Worm (Caenorhabditis elegans) whole organism, L2 larva: ENCODE data around the gene Y53F4B.12.

Experiments used
- C34F6.9 ChIP-seq: fragments of 150-350 bp; optimal IDR thresholded peaks from 2 replicates; lab custom pipeline; 2014; ENCODE audit warnings: missing biosample characterization, missing genetic modification characterization
- F13H6.1 ChIP-seq: sonication (generic microtip); optimal IDR thresholded peaks from 2 replicates; lab custom pipeline; 2016; ENCODE audit warnings: missing genetic modification characterization, missing compliant biosample characterization
- R02D3.7 ChIP-seq: fragments of 150-350 bp; optimal IDR thresholded peaks from 2 replicates; lab custom pipeline; 2014; ENCODE audit warnings: missing biosample characterization, missing genetic modification characterization
- Y55F3AM.14 ChIP-seq: fragments of 200-800 bp; sonication (Bioruptor generic); optimal IDR thresholded peaks from 2 replicates; lab custom pipeline; 2018; ENCODE audit warnings: mild to moderate bottlenecking, missing genetic modification characterization, missing compliant biosample characterization
- ZK546.5 ChIP-seq: sonication (generic microtip); optimal IDR thresholded peaks from 2 replicates; lab custom pipeline; 2017; ENCODE audit warnings: missing biosample characterization, missing genetic modification characterization
- alr-1 ChIP-seq: fragments of 150-350 bp; optimal IDR thresholded peaks from 2 replicates; lab custom pipeline; 2014; ENCODE audit warnings: missing biosample characterization, missing genetic modification characterization
- aly-2 ChIP-seq: fragments of 150-350 bp; optimal IDR thresholded peaks from 2 replicates; lab custom pipeline; 2014; ENCODE audit warnings: missing biosample characterization, missing genetic modification characterization
- ama-1 ChIP-seq: fragments of 150-350 bp; optimal IDR thresholded peaks from 2 replicates; lab custom pipeline; 2018; ENCODE audit warnings: inconsistent platforms
- blmp-1 ChIP-seq: sonication (generic microtip); optimal IDR thresholded peaks from 2 replicates; lab custom pipeline; 2017; ENCODE audit warnings: missing genetic modification characterization, mild to moderate bottlenecking, missing compliant biosample characterization, antibody characterized with exemption, moderate library complexity; ENCODE audit not compliant: insufficient read depth
- ceh-16 ChIP-seq: fragments of 150-350 bp; optimal IDR thresholded peaks from 2 replicates; lab custom pipeline; 2014; ENCODE audit warnings: missing biosample characterization, missing genetic modification characterization
- ceh-82 ChIP-seq: fragments of 150-350 bp; optimal IDR thresholded peaks from 2 replicates; lab custom pipeline; 2014; ENCODE audit warnings: missing biosample characterization, missing genetic modification characterization
- crh-2 ChIP-seq: sonication (generic microtip); optimal IDR thresholded peaks from 2 replicates; lab custom pipeline; 2017; ENCODE audit warnings: missing biosample characterization, missing genetic modification characterization
- dmd-4 ChIP-seq: sonication (generic microtip); optimal IDR thresholded peaks from 2 replicates; lab custom pipeline; 2017; ENCODE audit warnings: missing biosample characterization, missing genetic modification characterization
- egl-27 ChIP-seq: sonication (generic microtip); optimal IDR thresholded peaks from 3 replicates; lab custom pipeline; 2017; ENCODE audit warnings: missing biosample characterization, missing genetic modification reagents, missing genetic modification characterization
- elt-1 ChIP-seq: fragments of 150-350 bp; optimal IDR thresholded peaks from 2 replicates; lab custom pipeline; 2014; ENCODE audit warnings: missing biosample characterization, missing genetic modification characterization
- elt-3 ChIP-seq: sonication (generic microtip); optimal IDR thresholded peaks from 2 replicates; lab custom pipeline; 2017; ENCODE audit warnings: missing biosample characterization, missing genetic modification characterization
- fos-1 ChIP-seq: fragments of 150-350 bp; optimal IDR thresholded peaks from 2 replicates; lab custom pipeline; 2014; ENCODE audit warnings: missing biosample characterization, missing genetic modification characterization
- gmeb-1 ChIP-seq: fragments of 150-350 bp; optimal IDR thresholded peaks from 2 replicates; lab custom pipeline; 2014; ENCODE audit warnings: missing biosample characterization, missing genetic modification characterization
- lin-11 ChIP-seq: fragments of 150-350 bp; sonication (generic microtip); optimal IDR thresholded peaks from 2 replicates; lab custom pipeline; 2014; ENCODE audit warnings: missing biosample characterization, missing genetic modification characterization, inconsistent platforms, mixed read lengths
- lin-13 ChIP-seq: fragments of 150-350 bp; optimal IDR thresholded peaks from 2 replicates; lab custom pipeline; 2014; ENCODE audit warnings: missing biosample characterization, missing genetic modification reagents, missing genetic modification characterization
- lin-39 ChIP-seq: fragments of 150-350 bp; optimal IDR thresholded peaks from 2 replicates; lab custom pipeline; 2014; ENCODE audit warnings: missing biosample characterization, missing genetic modification reagents, missing genetic modification characterization
- lsy-2 ChIP-seq, 2 experiments: fragments of 150-350 bp in 1 of 2; sonication (generic microtip) in 1 of 2; optimal IDR thresholded peaks; 2 replicates each; lab custom pipeline; 2014 to 2017; ENCODE audit warnings: missing biosample characterization in 2 of 2, missing genetic modification characterization in 2 of 2
- mab-5 ChIP-seq: fragments of 150-350 bp; optimal IDR thresholded peaks from 2 replicates; lab custom pipeline; 2014; ENCODE audit warnings: missing biosample characterization, missing genetic modification characterization
- mbf-1 ChIP-seq: sonication (generic microtip); optimal IDR thresholded peaks from 2 replicates; lab custom pipeline; 2017; ENCODE audit warnings: missing biosample characterization, missing genetic modification characterization
- mdl-1 ChIP-seq, 2 experiments: fragments of 150-350 bp in 1 of 2; sonication (generic microtip) in 1 of 2; optimal IDR thresholded peaks; 2 replicates each; lab custom pipeline; 2017; ENCODE audit warnings: missing biosample characterization in 2 of 2, missing genetic modification characterization in 2 of 2
- nhr-10 ChIP-seq: sonication (generic microtip); optimal IDR thresholded peaks from 2 replicates; lab custom pipeline; 2017; ENCODE audit warnings: missing biosample characterization, missing genetic modification characterization
- nhr-11 ChIP-seq: fragments of 150-350 bp; optimal IDR thresholded peaks from 2 replicates; lab custom pipeline; 2014; ENCODE audit warnings: missing biosample characterization, missing genetic modification characterization
- nhr-12 ChIP-seq: fragments of 150-350 bp; optimal IDR thresholded peaks from 2 replicates; lab custom pipeline; 2014; ENCODE audit warnings: missing biosample characterization, missing genetic modification characterization
- nhr-129 ChIP-seq: fragments of 150-350 bp; optimal IDR thresholded peaks from 2 replicates; lab custom pipeline; 2014; ENCODE audit warnings: missing biosample characterization, missing genetic modification characterization
- nhr-21 ChIP-seq: fragments of 150-350 bp; optimal IDR thresholded peaks from 2 replicates; lab custom pipeline; 2014; ENCODE audit warnings: missing biosample characterization, missing genetic modification characterization
- nhr-23 ChIP-seq: fragments of 150-350 bp; optimal IDR thresholded peaks from 2 replicates; lab custom pipeline; 2014; ENCODE audit warnings: missing biosample characterization, missing genetic modification reagents, missing genetic modification characterization
- nhr-237 ChIP-seq: fragments of 150-350 bp; optimal IDR thresholded peaks from 2 replicates; lab custom pipeline; 2014; ENCODE audit warnings: missing biosample characterization, missing genetic modification characterization
- nhr-25 ChIP-seq: fragments of 150-350 bp; sonication (generic microtip); optimal IDR thresholded peaks from 3 replicates; lab custom pipeline; 2014; ENCODE audit warnings: missing biosample characterization, missing genetic modification characterization
- nhr-6 ChIP-seq: fragments of 150-350 bp; optimal IDR thresholded peaks from 2 replicates; lab custom pipeline; 2014; ENCODE audit warnings: missing biosample characterization, missing genetic modification characterization
- nhr-77 ChIP-seq: fragments of 150-350 bp; optimal IDR thresholded peaks from 2 replicates; lab custom pipeline; 2014; ENCODE audit warnings: missing biosample characterization, missing genetic modification characterization
- peb-1 ChIP-seq: fragments of 150-350 bp; optimal IDR thresholded peaks from 2 replicates; lab custom pipeline; 2014; ENCODE audit warnings: missing biosample characterization, missing genetic modification characterization
- sem-4 ChIP-seq: fragments of 150-350 bp; optimal IDR thresholded peaks from 2 replicates; lab custom pipeline; 2014; ENCODE audit warnings: missing biosample characterization, missing genetic modification reagents, missing genetic modification characterization
- skn-1 ChIP-seq: sonication (generic microtip); optimal IDR thresholded peaks from 2 replicates; lab custom pipeline; 2017; ENCODE audit warnings: missing biosample characterization, missing genetic modification characterization
- sma-3 ChIP-seq: sonication (generic microtip); optimal IDR thresholded peaks from 2 replicates; lab custom pipeline; 2016; ENCODE audit warnings: missing genetic modification reagents, missing genetic modification characterization, missing compliant biosample characterization
- sma-9 ChIP-seq, 2 experiments: fragments of 150-350 bp in 1 of 2; sonication (generic microtip) in 1 of 2; optimal IDR thresholded peaks; 2 replicates each; lab custom pipeline; 2014 to 2016; ENCODE audit warnings: missing genetic modification characterization in 2 of 2, mild to moderate bottlenecking in 1 of 2, missing biosample characterization in 1 of 2, missing compliant biosample characterization in 1 of 2, missing genetic modification reagents in 1 of 2, moderate library complexity in 1 of 2
- snpc-4 ChIP-seq: fragments of 150-350 bp; optimal IDR thresholded peaks from 2 replicates; lab custom pipeline; 2014; ENCODE audit warnings: missing biosample characterization, missing genetic modification characterization
- unc-39 ChIP-seq: fragments of 150-350 bp; optimal IDR thresholded peaks from 2 replicates; lab custom pipeline; 2014; ENCODE audit warnings: missing biosample characterization, missing genetic modification characterization
- unc-55 ChIP-seq: fragments of 150-350 bp; sonication (generic microtip); optimal IDR thresholded peaks from 3 replicates; lab custom pipeline; 2014; ENCODE audit warnings: missing biosample characterization, missing genetic modification reagents, missing genetic modification characterization
- unc-62 ChIP-seq: fragments of 150-350 bp; optimal IDR thresholded peaks from 2 replicates; lab custom pipeline; 2014; ENCODE audit warnings: missing biosample characterization, missing genetic modification reagents, missing genetic modification characterization
- zag-1 ChIP-seq: fragments of 150-350 bp; optimal IDR thresholded peaks from 2 replicates; lab custom pipeline; 2014; ENCODE audit warnings: missing biosample characterization, missing genetic modification characterization
- ztf-1 ChIP-seq: fragments of 200-800 bp; sonication (Bioruptor generic); conservative IDR thresholded peaks from 2 replicates; pipeline ENCODE4 v1.3.6; 2022; ENCODE audit warnings: missing genetic modification characterization, missing compliant biosample characterization
- ztf-11 ChIP-seq: sonication (generic microtip); optimal IDR thresholded peaks from 2 replicates; lab custom pipeline; 2017; ENCODE audit warnings: missing biosample characterization, missing genetic modification characterization
- ztf-4 ChIP-seq: fragments of 150-350 bp; optimal IDR thresholded peaks from 2 replicates; lab custom pipeline; 2014; ENCODE audit warnings: missing biosample characterization, missing genetic modification characterization

Y53F4B.12 gene

ce11 chrII:15025100-15025499 is 6.1 kb downstream of the Y53F4B.12 start:
- TF ChIP-seq nhr-11 (tag; lab: Kevin White, UChicago), result no peak
- TF ChIP-seq unc-39 (tag; lab: Kevin White, UChicago), result no peak
- peak in 1 of 2 experiments; percentile 53 for TF ChIP-seq lsy-2 (tag; optimal IDR thresholded peaks at IDR 0.05; lab: Kevin White, UChicago)

- TF ChIP-seq snpc-4 (tag; lab: Kevin White, UChicago) (peak; percentile 100), nhr-237 (peak; percentile 51), elt-3 (tag; lab: Kevin White, UChicago) (no peak), nhr-77 (tag; lab: Kevin White, UChicago) (peak; percentile 94), mbf-1 (tag; lab: Kevin White, UChicago) (no peak), nhr-25 (tag; lab: Kevin White, UChicago) (peak; percentile 95), ztf-11 (tag; lab: Kevin White, UChicago) (peak; percentile 68), elt-1 (tag; lab: Kevin White, UChicago) (peak; percentile 40), unc-62 (GFP tag; lab: Kevin White, UChicago) (peak; percentile 41), Y55F3AM.14 (GFP tag; lab: Kevin White, UChicago) (peak; percentile 82), unc-39 (tag; lab: Kevin White, UChicago) (no peak), lin-39 (no peak), mdl-1 (tag; optimal IDR thresholded peaks at IDR 0.05; lab: Kevin White, UChicago) (peak; percentile 65 to 82), mab-5 (tag; lab: Kevin White, UChicago) (peak; percentile 93), lin-11 (tag; lab: Kevin White, UChicago) (peak; percentile 91), unc-55 (GFP tag; lab: Kevin White, UChicago) (peak; percentile 99), peb-1 (tag; lab: Kevin White, UChicago) (no peak), egl-27 (tag; lab: Kevin White, UChicago) (peak; percentile 95), R02D3.7 (tag; lab: Kevin White, UChicago) (peak; percentile 51), zag-1 (tag; lab: Kevin White, UChicago) (peak; percentile 45), alr-1 (no peak), fos-1 (peak; percentile 97), ceh-16 (tag; lab: Kevin White, UChicago) (peak; percentile 91), nhr-10 (peak; percentile 14), blmp-1 (tag; lab: Kevin White, UChicago) (peak; percentile 87), nhr-11 (tag; lab: Kevin White, UChicago) (no peak), crh-2 (tag; lab: Kevin White, UChicago) (peak; percentile 99), C34F6.9 (tag; lab: Kevin White, UChicago) (peak; percentile 88), lin-13 (GFP tag; lab: Kevin White, UChicago) (peak; percentile 97), nhr-6 (tag; lab: Kevin White, UChicago) (peak; percentile 87), aly-2 (tag; lab: Kevin White, UChicago) (no peak), lsy-2 (tag; optimal IDR thresholded peaks at IDR 0.05; lab: Kevin White, UChicago) (peak; percentile 90 to 95), ztf-4 (tag; lab: Kevin White, UChicago) (peak; percentile 95), sem-4 (tag; lab: Kevin White, UChicago) (peak; percentile 96), dmd-4 (no peak), nhr-129 (peak; percentile 90), gmeb-1 (peak; percentile 95), nhr-12 (peak; percentile 20), skn-1 (no peak), nhr-23 (tag; lab: Kevin White, UChicago) (no peak), ZK546.5 (tag; lab: Kevin White, UChicago) (peak; percentile 5), ama-1 (lab: Kevin White, UChicago) (peak; percentile 94), nhr-21 (tag; lab: Kevin White, UChicago) (peak; percentile 98), sma-3 (peak; percentile 100), sma-9 (GFP tag; optimal IDR thresholded peaks at IDR 0.05; lab: Kevin White, UChicago) (peak; percentile 98), sma-9 (tag; optimal IDR thresholded peaks at IDR 0.05; lab: Kevin White, UChicago) (no peak), ceh-82 (tag; lab: Kevin White, UChicago) (peak; percentile 80), F13H6.1 (tag; lab: Kevin White, UChicago) (peak; percentile 96), ztf-1 (0 out of 2 replicates have a peak, but pooled peaks have one; percentile 26)
- TF ChIP-seq, all 48 proteins: peak for 37
Measured at ce11 chrII:15025599-15026164, 6.7 kb downstream of the Y53F4B.12 start, which contains the start of gene cmtr-1. cmtr-1 (plus strand) TSS chrII:15026114.
